Worm (Caenorhabditis elegans) whole organism, mixed stage, embryonic: ENCODE measurements around the gene T04F3.4.

ENCODE experiments used
- bed-3 ChIP-seq: fragments of 200-800 bp; sonication (Bioruptor generic); optimal IDR thresholded peaks from 3 replicates; lab custom pipeline; 2018; ENCODE audit warnings: mild to moderate bottlenecking, missing genetic modification characterization, moderate library complexity, missing compliant biosample characterization
- elt-1 ChIP-seq: sonication (generic microtip); optimal IDR thresholded peaks from 2 replicates; lab custom pipeline; 2017; ENCODE audit warnings: missing genetic modification characterization, mild to moderate bottlenecking, missing compliant biosample characterization, antibody characterized with exemption, moderate library complexity, borderline replicate concordance; ENCODE audit not compliant: insufficient read depth
- elt-3 ChIP-seq: fragments of 150-350 bp; optimal IDR thresholded peaks from 2 replicates; lab custom pipeline; 2014; ENCODE audit warnings: missing biosample characterization, missing genetic modification characterization
- lin-13 ChIP-seq: fragments of 150-350 bp; optimal IDR thresholded peaks from 2 replicates; lab custom pipeline; 2014; ENCODE audit warnings: missing biosample characterization, missing genetic modification characterization
- lsy-2 ChIP-seq: fragments of 150-350 bp; optimal IDR thresholded peaks from 2 replicates; lab custom pipeline; 2014; ENCODE audit warnings: missing biosample characterization, missing genetic modification characterization
- nhr-12 ChIP-seq: fragments of 150-350 bp; optimal IDR thresholded peaks from 2 replicates; lab custom pipeline; 2014; ENCODE audit warnings: missing biosample characterization, missing genetic modification characterization
- nhr-237 ChIP-seq: fragments of 150-350 bp; optimal IDR thresholded peaks from 2 replicates; lab custom pipeline; 2014; ENCODE audit warnings: missing biosample characterization, missing genetic modification characterization
- nhr-76 ChIP-seq: sonication (generic microtip); optimal IDR thresholded peaks from 2 replicates; lab custom pipeline; 2017; ENCODE audit warnings: missing biosample characterization, missing genetic modification characterization
- pha-4 ChIP-seq: fragments of 150-350 bp; optimal IDR thresholded peaks from 2 replicates; lab custom pipeline; 2018; ENCODE audit warnings: missing biosample characterization, missing genetic modification reagents, missing genetic modification characterization
- sptf-1 ChIP-seq: sonication (generic microtip); optimal IDR thresholded peaks from 2 replicates; lab custom pipeline; 2017; ENCODE audit warnings: mild to moderate bottlenecking, missing genetic modification characterization, moderate library complexity, missing compliant biosample characterization
- unc-39 ChIP-seq: fragments of 150-350 bp; optimal IDR thresholded peaks from 2 replicates; lab custom pipeline; 2014; ENCODE audit warnings: missing biosample characterization, missing genetic modification characterization
- ztf-11 ChIP-seq: fragments of 150-350 bp; optimal IDR thresholded peaks from 2 replicates; lab custom pipeline; 2014; ENCODE audit warnings: missing biosample characterization, missing genetic modification characterization

ce11 chrV:11800486-11800885, 37.6 kb upstream of the T04F3.4 start:
- no peak for TF ChIP-seq pha-4 (tag; lab: Kevin White, UChicago)
- no peak for TF ChIP-seq nhr-12 (tag; lab: Kevin White, UChicago)
- no peak for TF ChIP-seq lin-13 (tag; lab: Kevin White, UChicago)
- TF ChIP-seq unc-39 (tag; lab: Kevin White, UChicago): no peak
- no peak for TF ChIP-seq elt-3 (tag; lab: Kevin White, UChicago)
- no peak for TF ChIP-seq bed-3
- no peak for TF ChIP-seq ztf-11 (tag; lab: Kevin White, UChicago)
- no peak for TF ChIP-seq sptf-1
- no peak for TF ChIP-seq nhr-237
- no peak for TF ChIP-seq elt-1 (tag; lab: Kevin White, UChicago)
- no peak for TF ChIP-seq lsy-2
- TF ChIP-seq nhr-76: no peak
